Fruit fly (Drosophila melanogaster) whole organism, pupa: ENCODE results near the gene Usp1.

Experiments used
- CG10348 ChIP-seq: fragments of 200-800 bp; sonication (Bioruptor generic); IDR thresholded peaks from 2 replicates; pipeline ENCODE4 v1.3.6; 2022; ENCODE audit warnings: missing biosample characterization, missing genetic modification characterization
- CG12605 ChIP-seq: fragments of 200-800 bp; sonication (Bioruptor generic); IDR thresholded peaks from 2 replicates; pipeline ENCODE4 v1.3.6; 2022; ENCODE audit warnings: missing biosample characterization, missing genetic modification characterization
- CG32121 ChIP-seq: fragments of 200-800 bp; sonication (Bioruptor generic); IDR thresholded peaks from 2 replicates; pipeline ENCODE4 v1.3.6; 2022; ENCODE audit warnings: missing biosample characterization, missing genetic modification characterization
- CG34367 ChIP-seq: fragments of 200-800 bp; sonication (Bioruptor generic); optimal IDR thresholded peaks from 2 replicates; lab custom pipeline; 2018; ENCODE audit warnings: missing biosample characterization, mild to moderate bottlenecking, missing genetic modification characterization
- CG4496 ChIP-seq: fragments of 200-800 bp; sonication (Bioruptor generic); IDR thresholded peaks from 3 replicates; pipeline ENCODE4 v1.3.6; 2022; ENCODE audit warnings: missing biosample characterization, missing genetic modification characterization
- CG8301 ChIP-seq: fragments of 200-800 bp; sonication (Bioruptor generic); optimal IDR thresholded peaks from 2 replicates; lab custom pipeline; 2018; ENCODE audit warnings: missing biosample characterization, mild to moderate bottlenecking, missing genetic modification characterization
- CG9948 ChIP-seq: fragments of 200-800 bp; sonication (Bioruptor generic); optimal IDR thresholded peaks from 2 replicates; lab custom pipeline; 2018; ENCODE audit warnings: missing biosample characterization, mild to moderate bottlenecking, missing genetic modification characterization, moderate library complexity
- D1 ChIP-seq: fragments of 200-800 bp; sonication (Bioruptor generic); optimal IDR thresholded peaks from 2 replicates; lab custom pipeline; 2018; ENCODE audit warnings: missing biosample characterization, mild to moderate bottlenecking, missing genetic modification characterization, moderate library complexity
- EcR ChIP-seq: fragments of 200-800 bp; sonication (Bioruptor generic); optimal IDR thresholded peaks from 3 replicates; lab custom pipeline; 2019; ENCODE audit warnings: missing biosample characterization, missing genetic modification characterization, mild to moderate bottlenecking, moderate library complexity, missing genetic modification reagents
- Pif1A ChIP-seq: fragments of 200-800 bp; sonication (Bioruptor generic); optimal IDR thresholded peaks from 3 replicates; lab custom pipeline; 2016; ENCODE audit warnings: missing biosample characterization, missing genetic modification characterization
- Pif1B ChIP-seq: fragments of 200-800 bp; sonication (Bioruptor generic); optimal IDR thresholded peaks from 3 replicates; lab custom pipeline; 2016; ENCODE audit warnings: missing biosample characterization, missing genetic modification characterization
- gl ChIP-seq: fragments of 200-800 bp; sonication (Bioruptor generic); optimal IDR thresholded peaks from 2 replicates; lab custom pipeline; 2018; ENCODE audit warnings: missing biosample characterization, mild to moderate bottlenecking, missing genetic modification characterization

DNA sequence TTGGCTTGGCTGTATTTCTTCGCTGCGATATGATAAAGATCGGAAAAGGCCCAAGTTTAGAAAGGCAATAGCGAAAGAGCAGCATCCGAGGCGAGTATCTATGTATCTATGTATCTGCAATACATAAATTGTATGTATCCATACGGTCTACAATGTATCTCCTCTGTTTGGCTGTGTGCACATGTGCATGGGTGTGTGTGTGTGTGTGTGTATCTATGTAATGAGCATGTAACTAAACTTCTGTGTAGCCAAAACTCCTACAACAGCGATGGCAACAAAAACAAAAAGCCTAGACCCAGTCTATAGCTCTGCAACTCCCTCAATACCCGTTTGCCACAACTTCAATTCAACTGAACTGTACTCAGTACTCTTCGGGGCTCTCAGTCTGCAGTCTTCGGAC is 18.9 kb upstream of the Usp1 start:
- TF ChIP-seq CG12605 (GFP tag; lab: Robert Waterston, UW) (no peak), D1 (no peak), CG32121 (GFP tag; lab: Robert Waterston, UW) (no peak), EcR (no peak), CG8301 (no peak), CG10348 (GFP tag; lab: Robert Waterston, UW) (no peak), Pif1B (GFP tag; lab: Kevin White, UChicago) (no peak), CG9948 (no peak), CG34367 (tag; lab: Kevin White, UChicago) (no peak), CG4496 (GFP tag; lab: Robert Waterston, UW) (no peak), gl (tag; lab: Kevin White, UChicago) (no peak), Pif1A (no peak)
